Fruit fly (Drosophila melanogaster) whole organism, embryonic: ENCODE data around the gene Osbp.

Experiments
- B-H1 ChIP-seq: fragments of 200-800 bp; sonication (Bioruptor generic); IDR thresholded peaks from 3 replicates; pipeline ENCODE4 v1.3.6; 2022; ENCODE audit warnings: missing biosample characterization, missing genetic modification characterization
- Bdp1 ChIP-seq: fragments of 200-800 bp; sonication (Bioruptor generic); optimal IDR thresholded peaks from 3 replicates; lab custom pipeline; 2016; ENCODE audit warnings: missing biosample characterization, missing genetic modification characterization
- Bgb ChIP-seq: fragments of 200-800 bp; sonication (Bioruptor generic); IDR thresholded peaks from 2 replicates; pipeline ENCODE4 v1.3.6; 2022; ENCODE audit warnings: missing biosample characterization, missing genetic modification characterization; ENCODE audit not compliant: partially characterized antibody
- Blimp-1 ChIP-seq: fragments of 200-800 bp; sonication (Bioruptor generic); optimal IDR thresholded peaks from 3 replicates; lab custom pipeline; 2018; ENCODE audit warnings: missing biosample characterization, missing genetic modification characterization, mild to moderate bottlenecking, moderate library complexity, missing genetic modification reagents
- C15 ChIP-seq: fragments of 200-800 bp; sonication (Bioruptor generic); IDR thresholded peaks from 3 replicates; pipeline ENCODE4 v1.3.6; 2022; ENCODE audit warnings: missing biosample characterization, missing genetic modification characterization
- CG10147 ChIP-seq: fragments of 200-800 bp; sonication (Bioruptor generic); optimal IDR thresholded peaks from 2 replicates; lab custom pipeline; 2019; ENCODE audit warnings: missing biosample characterization, mild to moderate bottlenecking, missing genetic modification characterization, moderate library complexity
- CG10431 ChIP-seq: fragments of 200-800 bp; sonication (Bioruptor generic); optimal IDR thresholded peaks from 3 replicates; lab custom pipeline; 2018; ENCODE audit warnings: missing biosample characterization, mild to moderate bottlenecking, missing genetic modification characterization
- CG15601 ChIP-seq: fragments of 200-800 bp; sonication (Bioruptor generic); optimal IDR thresholded peaks from 3 replicates; lab custom pipeline; 2019; ENCODE audit warnings: missing biosample characterization, mild to moderate bottlenecking, missing genetic modification characterization, moderate library complexity
- CG15696 ChIP-seq: fragments of 200-800 bp; sonication (Bioruptor generic); optimal IDR thresholded peaks from 2 replicates; lab custom pipeline; 2019; ENCODE audit warnings: missing biosample characterization, mild to moderate bottlenecking, missing genetic modification characterization, moderate library complexity
- CG17612 ChIP-seq: fragments of 200-800 bp; sonication (Bioruptor generic); IDR thresholded peaks from 2 replicates; pipeline ENCODE4 v1.3.6; 2022; ENCODE audit warnings: missing biosample characterization, missing genetic modification characterization
- CG1792 ChIP-seq: fragments of 200-800 bp; sonication (Bioruptor generic); optimal IDR thresholded peaks from 2 replicates; lab custom pipeline; 2016; ENCODE audit warnings: missing biosample characterization, missing genetic modification characterization
- CG18011 ChIP-seq: fragments of 200-800 bp; sonication (Bioruptor generic); optimal IDR thresholded peaks from 2 replicates; lab custom pipeline; 2017; ENCODE audit warnings: missing biosample characterization, missing genetic modification characterization, mild to moderate bottlenecking, moderate library complexity, missing genotype
- CG2120 ChIP-seq: fragments of 200-800 bp; sonication (Bioruptor generic); optimal IDR thresholded peaks from 3 replicates; lab custom pipeline; 2016; ENCODE audit warnings: missing biosample characterization, missing genetic modification characterization
- CG3065 ChIP-seq: fragments of 200-800 bp; sonication (Bioruptor generic); optimal IDR thresholded peaks from 2 replicates; lab custom pipeline; 2016; ENCODE audit warnings: missing biosample characterization, missing genetic modification characterization
- CG34422 ChIP-seq: fragments of 200-800 bp; sonication (Bioruptor generic); IDR thresholded peaks from 3 replicates; pipeline ENCODE4 v1.3.6; 2022; ENCODE audit warnings: missing biosample characterization, missing genetic modification characterization
- CG4730 ChIP-seq: fragments of 200-800 bp; sonication (Bioruptor generic); IDR thresholded peaks from 2 replicates; pipeline ENCODE4 v1.3.6; 2022; ENCODE audit warnings: missing biosample characterization, missing genetic modification characterization
- CG7556 ChIP-seq: fragments of 200-800 bp; sonication (Bioruptor generic); optimal IDR thresholded peaks from 2 replicates; lab custom pipeline; 2017; ENCODE audit warnings: missing biosample characterization, mild to moderate bottlenecking, missing genetic modification characterization
- CG9215 ChIP-seq: fragments of 200-800 bp; sonication (Bioruptor generic); IDR thresholded peaks from 2 replicates; pipeline ENCODE4 v1.3.6; 2022; ENCODE audit warnings: missing biosample characterization, missing genetic modification characterization
- CG9727 ChIP-seq: fragments of 200-800 bp; sonication (Bioruptor generic); optimal IDR thresholded peaks from 3 replicates; lab custom pipeline; 2017; ENCODE audit warnings: missing biosample characterization, mild to moderate bottlenecking, missing genetic modification characterization
- Fer3 ChIP-seq: fragments of 200-800 bp; sonication (Bioruptor generic); optimal IDR thresholded peaks from 2 replicates; lab custom pipeline; 2018; ENCODE audit warnings: missing biosample characterization, mild to moderate bottlenecking, missing genetic modification characterization, moderate library complexity
- Gsc ChIP-seq: fragments of 200-800 bp; sonication (Bioruptor generic); IDR thresholded peaks from 2 replicates; pipeline ENCODE4 v1.3.6; 2022; ENCODE audit warnings: missing biosample characterization, missing genetic modification characterization
- Hey ChIP-seq: fragments of 200-800 bp; sonication (Bioruptor generic); optimal IDR thresholded peaks from 3 replicates; lab custom pipeline; 2018; ENCODE audit warnings: missing biosample characterization, mild to moderate bottlenecking, missing genetic modification characterization
- Hmr ChIP-seq: fragments of 200-800 bp; sonication (Bioruptor generic); optimal IDR thresholded peaks from 3 replicates; lab custom pipeline; 2017; ENCODE audit warnings: mild to moderate bottlenecking, missing biosample characterization, missing genetic modification reagents, missing genetic modification characterization
- Hr51 ChIP-seq, 2 experiments: fragments of 200-800 bp; sonication (Bioruptor generic); optimal IDR thresholded peaks; 2 replicates in 1 of 2; 3 replicates in 1 of 2; lab custom pipeline; 2016 to 2018; ENCODE audit warnings: missing biosample characterization in 2 of 2, missing genetic modification characterization in 2 of 2, mild to moderate bottlenecking in 1 of 2, moderate library complexity in 1 of 2
- Meics ChIP-seq: fragments of 200-800 bp; sonication (Bioruptor generic); optimal IDR thresholded peaks from 2 replicates; lab custom pipeline; 2017; ENCODE audit warnings: missing biosample characterization, mild to moderate bottlenecking, missing genetic modification characterization
- Oli ChIP-seq: fragments of 200-800 bp; sonication (Bioruptor generic); optimal IDR thresholded peaks from 2 replicates; lab custom pipeline; 2018; ENCODE audit warnings: missing biosample characterization, mild to moderate bottlenecking, missing genetic modification characterization, moderate library complexity
- Scr ChIP-seq: fragments of 200-800 bp; sonication (Bioruptor generic); IDR thresholded peaks from 2 replicates; pipeline ENCODE4 v1.3.6; 2022; ENCODE audit warnings: missing biosample characterization, missing genetic modification characterization; ENCODE audit not compliant: partially characterized antibody
- Sox100B ChIP-seq: fragments of 200-800 bp; sonication (Bioruptor generic); optimal IDR thresholded peaks from 3 replicates; lab custom pipeline; 2018; ENCODE audit warnings: missing biosample characterization, mild to moderate bottlenecking, missing genetic modification characterization
- Sry-δ ChIP-seq: fragments of 200-800 bp; sonication (Bioruptor generic); optimal IDR thresholded peaks from 2 replicates; lab custom pipeline; 2016; ENCODE audit warnings: missing biosample characterization, missing genetic modification characterization
- bowl ChIP-seq: fragments of 200-800 bp; sonication (Bioruptor generic); IDR thresholded peaks from 2 replicates; pipeline ENCODE4 v1.3.6; 2022; ENCODE audit warnings: missing biosample characterization, missing genetic modification characterization
- chn ChIP-seq: fragments of 200-800 bp; sonication (Bioruptor generic); optimal IDR thresholded peaks from 2 replicates; lab custom pipeline; 2016; ENCODE audit warnings: missing biosample characterization, missing genetic modification characterization
- crc ChIP-seq: fragments of 200-800 bp; sonication (Bioruptor generic); optimal IDR thresholded peaks from 2 replicates; lab custom pipeline; 2016; ENCODE audit warnings: missing biosample characterization, missing genetic modification characterization
- dm ChIP-seq: fragments of 200-800 bp; sonication (Bioruptor generic); optimal IDR thresholded peaks from 3 replicates; lab custom pipeline; 2016; ENCODE audit warnings: missing biosample characterization, missing genetic modification characterization
- gce ChIP-seq: fragments of 200-800 bp; sonication (Bioruptor generic); IDR thresholded peaks from 3 replicates; pipeline ENCODE4 v1.3.6; 2022; ENCODE audit warnings: missing biosample characterization, missing genetic modification characterization
- gfzf ChIP-seq: fragments of 200-800 bp; sonication (Bioruptor generic); optimal IDR thresholded peaks from 2 replicates; lab custom pipeline; 2016; ENCODE audit warnings: missing biosample characterization, mild to moderate bottlenecking, missing genetic modification characterization, moderate library complexity
- jing ChIP-seq: fragments of 200-800 bp; sonication (Bioruptor generic); optimal IDR thresholded peaks from 2 replicates; lab custom pipeline; 2018; ENCODE audit warnings: missing biosample characterization, mild to moderate bottlenecking, missing genetic modification characterization
- kni ChIP-seq: fragments of 200-800 bp; sonication (Bioruptor generic); optimal IDR thresholded peaks from 3 replicates; lab custom pipeline; 2017; ENCODE audit warnings: mild to moderate bottlenecking, missing biosample characterization, missing genetic modification reagents, missing genetic modification characterization
- lilli ChIP-seq: fragments of 200-800 bp; sonication (Bioruptor generic); optimal IDR thresholded peaks from 3 replicates; lab custom pipeline; 2016; ENCODE audit warnings: missing biosample characterization, missing genetic modification characterization
- lola ChIP-seq, 3 experiments: fragments of >200 bp in 2 of 3; fragments of 200-800 bp in 1 of 3; sonication (Bioruptor generic) in 1 of 3; optimal IDR thresholded peaks; 2 replicates each; lab custom pipeline; 2017 to 2019; ENCODE audit warnings: missing biosample characterization in 3 of 3, missing genetic modification characterization in 3 of 3, mild to moderate bottlenecking in 1 of 3, moderate library complexity in 1 of 3
- nom ChIP-seq: fragments of 200-800 bp; sonication (Bioruptor generic); optimal IDR thresholded peaks from 2 replicates; lab custom pipeline; 2017; ENCODE audit warnings: missing biosample characterization, missing genetic modification characterization, mild to moderate bottlenecking, moderate library complexity, missing genetic modification reagents
- pros ChIP-seq: fragments of 200-800 bp; sonication (Bioruptor generic); optimal IDR thresholded peaks from 3 replicates; lab custom pipeline; 2019; ENCODE audit warnings: missing biosample characterization, mild to moderate bottlenecking, missing genetic modification characterization, moderate library complexity
- ranshi ChIP-seq: fragments of 200-800 bp; sonication (Bioruptor generic); IDR thresholded peaks from 2 replicates; pipeline ENCODE4 v1.3.6; 2022; ENCODE audit warnings: missing biosample characterization, missing genetic modification characterization
- sd ChIP-seq: fragments of 200-800 bp; sonication (Bioruptor generic); optimal IDR thresholded peaks from 3 replicates; lab custom pipeline; 2018; ENCODE audit warnings: missing biosample characterization, mild to moderate bottlenecking, missing genetic modification characterization, moderate library complexity
- tin ChIP-seq: fragments of 200-800 bp; sonication (Bioruptor generic); optimal IDR thresholded peaks from 3 replicates; lab custom pipeline; 2016; ENCODE audit warnings: missing biosample characterization, missing genetic modification characterization
- tup ChIP-seq: fragments of 200-800 bp; sonication (Bioruptor generic); optimal IDR thresholded peaks from 2 replicates; lab custom pipeline; 2016; ENCODE audit warnings: missing biosample characterization, mild to moderate bottlenecking, missing genetic modification characterization, moderate library complexity
- twi ChIP-seq: fragments of 200-800 bp; optimal IDR thresholded peaks from 2 replicates; lab custom pipeline; 2019; ENCODE audit warnings: missing biosample characterization, mild to moderate bottlenecking, missing genetic modification characterization, moderate library complexity
- zen ChIP-seq: fragments of 200-800 bp; sonication (Bioruptor generic); optimal IDR thresholded peaks from 3 replicates; lab custom pipeline; 2018; ENCODE audit warnings: missing biosample characterization, mild to moderate bottlenecking, missing genetic modification characterization, moderate library complexity

Gene Osbp

dm6 chr3R:24983537-24984501 lies 45.8 kb upstream of the Osbp start, which contains the start of gene tnc (continued):
- TF ChIP-seq chn (GFP tag; lab: Kevin White, UChicago) (no peak), lola (GFP tag; optimal IDR thresholded peaks at IDR 0.05; lab: Kevin White, UChicago) (peak in 1 of 3 experiments; percentile 50), zen (tag; lab: Kevin White, UChicago) (no peak), CG9727 (peak; percentile 65), C15 (GFP tag; lab: Robert Waterston, UW) (no peak), Hey (tag; lab: Kevin White, UChicago) (no peak), pros (GFP tag; lab: Kevin White, UChicago) (no peak), Hr51 (GFP tag; optimal IDR thresholded peaks at IDR 0.05; lab: Kevin White, UChicago) (peak in 1 of 2 experiments; percentile 72), CG17612 (GFP tag; lab: Robert Waterston, UW) (no peak), tin (peak; percentile 15), CG10147 (GFP tag; lab: Kevin White, UChicago) (peak; percentile 31), CG1792 (no peak), bowl (no peak), Oli (tag; lab: Kevin White, UChicago) (peak; percentile 66), jing (GFP tag; lab: Kevin White, UChicago) (no peak), CG7556 (GFP tag; lab: Kevin White, UChicago) (peak; percentile 86), kni (GFP tag; lab: Kevin White, UChicago) (no peak), Hmr (GFP tag; lab: Kevin White, UChicago) (peak; percentile 78), sd (tag; lab: Kevin White, UChicago) (peak; percentile 19), Sox100B (GFP tag; lab: Kevin White, UChicago) (peak; percentile 61), CG10431 (GFP tag; lab: Kevin White, UChicago) (no peak), B-H1 (GFP tag; lab: Robert Waterston, UW) (no peak), CG4730 (GFP tag; lab: Robert Waterston, UW) (0 out of 2 replicates have a peak, but pooled peaks have one; percentile 10), Bgb (GFP tag; lab: Robert Waterston, UW) (no peak), Bdp1 (GFP tag; lab: Kevin White, UChicago) (no peak), Gsc (GFP tag; lab: Robert Waterston, UW) (no peak), dm (no peak), CG15601 (tag; lab: Kevin White, UChicago) (peak; percentile 27), Meics (GFP tag; lab: Kevin White, UChicago) (peak; percentile 71), CG15696 (peak; percentile 19), Sry-δ (GFP tag; lab: Kevin White, UChicago) (no peak), ranshi (GFP tag; lab: Robert Waterston, UW) (peak; percentile 56; the same call in 1 of the 2 replicates), Scr (GFP tag; lab: Robert Waterston, UW) (no peak), gfzf (GFP tag; lab: Kevin White, UChicago) (no peak), gce (GFP tag; lab: Robert Waterston, UW) (no peak), CG18011 (GFP tag; lab: Kevin White, UChicago) (no peak), lilli (no peak), Fer3 (peak; percentile 51), Blimp-1 (peak; percentile 47), CG34422 (no peak), crc (no peak), twi (tag; lab: Kevin White, UChicago) (no peak), CG2120 (peak; percentile 48), tup (GFP tag; lab: Kevin White, UChicago) (no peak), CG3065 (no peak), nom (peak; percentile 11), CG9215 (GFP tag; lab: Robert Waterston, UW) (0 out of 2 replicates have a peak, but pooled peaks have one; percentile 41)
